Comparison of ENCODE assay signal across 5 worm cellular contexts in genomic region chrII:456371-456770, ce11.
TF ChIP-seq lines count a peak whose summit lies in the region.

No protein-coding gene starts in this region.

TF ChIP-seq in whole organism, L1 larva, 84 proteins besides CTCF, POLR2A, EP300 and RAD21:
- TF ChIP-seq lsy-2 (tag; optimal IDR thresholded peaks at IDR 0.05; lab: Kevin White, UChicago) (peak; percentile 65 to 83), lin-13 (GFP tag; optimal IDR thresholded peaks at IDR 0.05; lab: Kevin White, UChicago) (peak; percentile 52), C34B4.2 (tag; optimal IDR thresholded peaks at IDR 0.05; lab: Kevin White, UChicago) (no peak)

TF ChIP-seq in whole organism, L2 larva, 48 proteins besides CTCF, POLR2A, EP300 and RAD21:
- no peak for TF ChIP-seq aly-2 (tag; optimal IDR thresholded peaks at IDR 0.05; lab: Kevin White, UChicago)
- no peak for TF ChIP-seq nhr-237 (tag; optimal IDR thresholded peaks at IDR 0.05; lab: Kevin White, UChicago)
- no peak for TF ChIP-seq nhr-25 (tag; optimal IDR thresholded peaks at IDR 0.05; lab: Kevin White, UChicago)
- TF ChIP-seq lsy-2 (tag; optimal IDR thresholded peaks at IDR 0.05; lab: Kevin White, UChicago), result peak; percentile 75 to 84
- no peak for TF ChIP-seq egl-27 (tag; optimal IDR thresholded peaks at IDR 0.05; lab: Kevin White, UChicago)
- TF ChIP-seq alr-1 (tag; optimal IDR thresholded peaks at IDR 0.05; lab: Kevin White, UChicago), result no peak
- no peak for TF ChIP-seq elt-3 (tag; optimal IDR thresholded peaks at IDR 0.05; lab: Kevin White, UChicago)
- no peak for TF ChIP-seq sma-9 (GFP tag; optimal IDR thresholded peaks at IDR 0.05; lab: Kevin White, UChicago)
- no peak for TF ChIP-seq sma-9 (tag; optimal IDR thresholded peaks at IDR 0.05; lab: Kevin White, UChicago)
- no peak for TF ChIP-seq R02D3.7 (tag; optimal IDR thresholded peaks at IDR 0.05; lab: Kevin White, UChicago)
- no peak for TF ChIP-seq nhr-21 (tag; optimal IDR thresholded peaks at IDR 0.05; lab: Kevin White, UChicago)
- TF ChIP-seq ztf-4 (tag; optimal IDR thresholded peaks at IDR 0.05; lab: Kevin White, UChicago), result no peak
- no peak for TF ChIP-seq unc-62 (GFP tag; optimal IDR thresholded peaks at IDR 0.05; lab: Kevin White, UChicago)
- no peak for TF ChIP-seq ceh-82 (tag; optimal IDR thresholded peaks at IDR 0.05; lab: Kevin White, UChicago)
- no peak for TF ChIP-seq gmeb-1 (tag; optimal IDR thresholded peaks at IDR 0.05; lab: Kevin White, UChicago)
- TF ChIP-seq nhr-77 (tag; optimal IDR thresholded peaks at IDR 0.05; lab: Kevin White, UChicago), result no peak
- TF ChIP-seq nhr-11 (tag; optimal IDR thresholded peaks at IDR 0.05; lab: Kevin White, UChicago), result no peak
- TF ChIP-seq sma-3 (GFP tag; optimal IDR thresholded peaks at IDR 0.05; lab: Kevin White, UChicago), result no peak
- peak; percentile 60 for TF ChIP-seq lin-13 (GFP tag; optimal IDR thresholded peaks at IDR 0.05; lab: Kevin White, UChicago)

TF ChIP-seq in whole organism, L4 larva, 104 proteins besides CTCF, POLR2A, EP300 and RAD21:
- TF ChIP-seq aha-1 (tag; lab: Kevin White, UChicago) (peak; percentile 88), lsy-2 (tag; optimal IDR thresholded peaks at IDR 0.05; lab: Kevin White, UChicago) (peak; percentile 19 to 75), nhr-25 (tag; optimal IDR thresholded peaks at IDR 0.05; lab: Kevin White, UChicago; ENCODE audit: borderline replicate concordance, insufficient read depth) (no peak), jun-1 (tag; optimal IDR thresholded peaks at IDR 0.05; lab: Kevin White, UChicago) (no peak), ceh-32 (tag; optimal IDR thresholded peaks at IDR 0.05; lab: Kevin White, UChicago; ENCODE audit: poor library complexity) (no peak), lin-13 (GFP tag; optimal IDR thresholded peaks at IDR 0.05; lab: Kevin White, UChicago) (peak; percentile 80), snpc-1.2 (GFP tag; IDR thresholded peaks at IDR 0.05; lab: Robert Waterston, UW) (no peak)

TF ChIP-seq in whole organism, mixed stage, embryonic, 35 proteins besides CTCF, POLR2A, EP300 and RAD21:
- TF ChIP-seq pha-4 (tag; optimal IDR thresholded peaks at IDR 0.05; lab: Kevin White, UChicago) (no peak), snpc-4 (tag; optimal IDR thresholded peaks at IDR 0.05; lab: Kevin White, UChicago) (no peak), blmp-1 (tag; optimal IDR thresholded peaks at IDR 0.05; lab: Kevin White, UChicago) (no peak), sptf-1 (tag; optimal IDR thresholded peaks at IDR 0.05; lab: Kevin White, UChicago) (no peak), unc-120 (tag; optimal IDR thresholded peaks at IDR 0.05; lab: Kevin White, UChicago; ENCODE audit: poor library complexity, severe bottlenecking) (no peak), mls-2 (tag; optimal IDR thresholded peaks at IDR 0.05; lab: Kevin White, UChicago) (no peak), lsy-2 (tag; optimal IDR thresholded peaks at IDR 0.05; lab: Kevin White, UChicago) (peak; percentile 90), ces-1 (GFP tag; optimal IDR thresholded peaks at IDR 0.05; lab: Kevin White, UChicago) (no peak), ztf-11 (tag; optimal IDR thresholded peaks at IDR 0.05; lab: Kevin White, UChicago) (no peak), ceh-43 (GFP tag; optimal IDR thresholded peaks at IDR 0.05; lab: Kevin White, UChicago) (no peak), unc-39 (tag; optimal IDR thresholded peaks at IDR 0.05; lab: Kevin White, UChicago) (no peak), hlh-1 (tag; optimal IDR thresholded peaks at IDR 0.05; lab: Kevin White, UChicago) (no peak), drap-1 (GFP tag; optimal IDR thresholded peaks at IDR 0.05; lab: Kevin White, UChicago) (no peak), elt-1 (tag; optimal IDR thresholded peaks at IDR 0.05; lab: Kevin White, UChicago; ENCODE audit: borderline replicate concordance, insufficient read depth) (no peak), lin-13 (tag; optimal IDR thresholded peaks at IDR 0.05; lab: Kevin White, UChicago) (peak; percentile 78), mep-1 (tag; optimal IDR thresholded peaks at IDR 0.05; lab: Kevin White, UChicago) (no peak)

TF ChIP-seq in whole organism, young adult, 124 proteins besides CTCF, POLR2A, EP300 and RAD21:
- TF ChIP-seq lsl-1 (GFP tag; optimal IDR thresholded peaks at IDR 0.05; lab: Kevin White, UChicago) (peak; percentile 0), F39B2.1 (GFP tag; IDR thresholded peaks at IDR 0.05; lab: Robert Waterston, UW) (no peak)
